Fruit fly (Drosophila melanogaster): ENCODE results near the gene CG33268.
"Not testable (repeated sequence)": the region's sequence is repeated elsewhere in the genome, so short reads cannot be mapped to it uniquely, and the experiment has no call there.

The CG33268 gene

dm6 chr3L:11580919-11581318 lies 10.1 kb downstream of the CG33268 start, which contains the start of gene CG43391:
CG43391 (minus strand) TSS chr3L:11581019.
- TF ChIP-seq Crg-1 (GFP tag; optimal IDR thresholded peaks at IDR 0.05) (no peak), Clk (GFP tag; optimal IDR thresholded peaks at IDR 0.05) (no peak), ovo (GFP tag; optimal IDR thresholded peaks at IDR 0.05) (no peak), Hr96 (GFP tag; optimal IDR thresholded peaks at IDR 0.05) (no peak)

dm6 chr3L:11579919-11580318 lies 11.1 kb downstream of the CG33268 start, which contains the start of gene CG43390:
CG43390 (minus strand) TSS chr3L:11579950.
- no peak for TF ChIP-seq CG7045 (GFP tag; optimal IDR thresholded peaks at IDR 0.05)

dm6 chr3L:11578847-11579246 lies 12.2 kb downstream of the CG33268 start:
- TF ChIP-seq tj (GFP tag; optimal IDR thresholded peaks at IDR 0.05) = no peak
- TF ChIP-seq toe (GFP tag; optimal IDR thresholded peaks at IDR 0.05) = no peak
- no peak for TF ChIP-seq CG12768 (GFP tag; optimal IDR thresholded peaks at IDR 0.05)
- TF ChIP-seq ovo (GFP tag; optimal IDR thresholded peaks at IDR 0.05) = no peak
- TF ChIP-seq pad (GFP tag; optimal IDR thresholded peaks at IDR 0.05) = no peak
- no peak for TF ChIP-seq CG1620 (GFP tag; optimal IDR thresholded peaks at IDR 0.05)
- TF ChIP-seq Hr96 (GFP tag; optimal IDR thresholded peaks at IDR 0.05) = no peak
- no peak for TF ChIP-seq CG5204 (GFP tag; optimal IDR thresholded peaks at IDR 0.05)
- no peak for TF ChIP-seq CG7045 (GFP tag; optimal IDR thresholded peaks at IDR 0.05)
- no peak for TF ChIP-seq CG11617 (GFP tag; optimal IDR thresholded peaks at IDR 0.05)
- TF ChIP-seq CG14711 (tag; optimal IDR thresholded peaks at IDR 0.05) = no peak
- TF ChIP-seq Mnt (GFP tag; optimal IDR thresholded peaks at IDR 0.05) = no peak

dm6 chr3L:11578211-11578673 lies 12.8 kb downstream of the CG33268 start, which contains the start of gene CG33270:
CG33270 (minus strand) TSS chr3L:11578623.
- no peak for TF ChIP-seq kay (GFP tag; ENCODE audit: borderline replicate concordance)
- no peak for TF ChIP-seq bab1 (GFP tag; optimal IDR thresholded peaks at IDR 0.05)
- TF ChIP-seq cnc (optimal IDR thresholded peaks at IDR 0.05) = no peak
- no peak for TF ChIP-seq CG12768 (GFP tag; optimal IDR thresholded peaks at IDR 0.05)
- no peak for TF ChIP-seq Clk (GFP tag; optimal IDR thresholded peaks at IDR 0.05)
- TF ChIP-seq ovo (GFP tag; optimal IDR thresholded peaks at IDR 0.05) = no peak
- TF ChIP-seq Hr96 (GFP tag; optimal IDR thresholded peaks at IDR 0.05) = no peak
- TF ChIP-seq Crg-1 (GFP tag; optimal IDR thresholded peaks at IDR 0.05) = no peak
- no peak for TF ChIP-seq pad (GFP tag; optimal IDR thresholded peaks at IDR 0.05)
- TF ChIP-seq tj (GFP tag; optimal IDR thresholded peaks at IDR 0.05) = no peak
- TF ChIP-seq CG11617 (GFP tag; optimal IDR thresholded peaks at IDR 0.05) = no peak
- TF ChIP-seq toe (GFP tag; optimal IDR thresholded peaks at IDR 0.05) = no peak
- no peak for TF ChIP-seq CG7045 (GFP tag; optimal IDR thresholded peaks at IDR 0.05)
- TF ChIP-seq CG7101 (tag; optimal IDR thresholded peaks at IDR 0.05) = no peak
- no peak for TF ChIP-seq CG5204 (GFP tag; optimal IDR thresholded peaks at IDR 0.05)
- TF ChIP-seq CG33017 (tag; optimal IDR thresholded peaks at IDR 0.05) = no peak

dm6 chr3L:11577395-11577794 lies 13.6 kb downstream of the CG33268 start, which contains the start of gene CG33271:
CG33271 (minus strand) TSS chr3L:11577495.
- no peak for TF ChIP-seq pad (GFP tag; optimal IDR thresholded peaks at IDR 0.05)
- no peak for TF ChIP-seq cic (GFP tag; optimal IDR thresholded peaks at IDR 0.05)
- no peak for TF ChIP-seq CG7045 (GFP tag; optimal IDR thresholded peaks at IDR 0.05)
- TF ChIP-seq CG5204 (GFP tag; optimal IDR thresholded peaks at IDR 0.05) = no peak
- no peak for TF ChIP-seq CG33017 (tag; optimal IDR thresholded peaks at IDR 0.05)
- no peak for TF ChIP-seq toe (GFP tag; optimal IDR thresholded peaks at IDR 0.05)
- no peak for TF ChIP-seq Crg-1 (GFP tag; optimal IDR thresholded peaks at IDR 0.05)
- TF ChIP-seq Clk (GFP tag; optimal IDR thresholded peaks at IDR 0.05) = no peak
- no peak for TF ChIP-seq Hr96 (GFP tag; optimal IDR thresholded peaks at IDR 0.05)
- no peak for TF ChIP-seq bab1 (GFP tag; optimal IDR thresholded peaks at IDR 0.05)
- no peak for TF ChIP-seq CG1620 (GFP tag; optimal IDR thresholded peaks at IDR 0.05)
- no peak for TF ChIP-seq kay (GFP tag; ENCODE audit: borderline replicate concordance)
- no peak for TF ChIP-seq tj (GFP tag; optimal IDR thresholded peaks at IDR 0.05)
- no peak for TF ChIP-seq Mnt (GFP tag; optimal IDR thresholded peaks at IDR 0.05)
- TF ChIP-seq CG7101 (tag; optimal IDR thresholded peaks at IDR 0.05) = no peak

dm6 chr3L:11576944-11577343 lies 14.1 kb downstream of the CG33268 start, which contains the start of gene CG33489:
CG33489 (minus strand) TSS chr3L:11577044.
- not testable (repeated sequence) for TF ChIP-seq CG7101 (tag; optimal IDR thresholded peaks at IDR 0.05); toe (GFP tag; optimal IDR thresholded peaks at IDR 0.05); kay (GFP tag; ENCODE audit: borderline replicate concordance)

- TF ChIP-seq Hr96 (GFP tag; optimal IDR thresholded peaks at IDR 0.05) (no peak), cic (GFP tag; optimal IDR thresholded peaks at IDR 0.05) (no peak), CG12768 (GFP tag; optimal IDR thresholded peaks at IDR 0.05) (no peak), pad (GFP tag; optimal IDR thresholded peaks at IDR 0.05) (no peak), Clk (GFP tag; optimal IDR thresholded peaks at IDR 0.05) (no peak), Crg-1 (GFP tag; optimal IDR thresholded peaks at IDR 0.05) (no peak), cnc (optimal IDR thresholded peaks at IDR 0.05) (no peak), CG7101 (tag; optimal IDR thresholded peaks at IDR 0.05) (no peak), CG5204 (GFP tag; optimal IDR thresholded peaks at IDR 0.05) (no peak), CG33017 (tag; optimal IDR thresholded peaks at IDR 0.05) (no peak), CG7045 (GFP tag; optimal IDR thresholded peaks at IDR 0.05) (no peak), tj (GFP tag; optimal IDR thresholded peaks at IDR 0.05) (no peak), CG1620 (GFP tag; optimal IDR thresholded peaks at IDR 0.05) (no peak), ovo (GFP tag; optimal IDR thresholded peaks at IDR 0.05) (no peak), Mnt (GFP tag; optimal IDR thresholded peaks at IDR 0.05) (no peak), CG14711 (tag; optimal IDR thresholded peaks at IDR 0.05) (no peak), bab1 (GFP tag; optimal IDR thresholded peaks at IDR 0.05) (no peak), CG11617 (GFP tag; optimal IDR thresholded peaks at IDR 0.05) (no peak), toe (GFP tag; optimal IDR thresholded peaks at IDR 0.05) (no peak), kay (GFP tag; ENCODE audit: borderline replicate concordance) (no peak)
Measured at dm6 chr3L:11574563-11574962, 16.5 kb downstream of the CG33268 start, which contains the start of gene CG33490. CG33490 (minus strand) TSS chr3L:11574663.

Measured in whole organism, adult.